Worm (Caenorhabditis elegans) whole organism, L3 larva: ENCODE data around the gene mdt-26.
A peak's percentile ranks its signal among the peaks of the same experiment; 100 is the strongest.

Experiments
- aly-2 ChIP-seq: fragments of 150-350 bp; optimal IDR thresholded peaks from 2 replicates; lab custom pipeline; 2014; ENCODE audit warnings: missing biosample characterization, missing genetic modification characterization
- ceh-16 ChIP-seq: sonication (generic microtip); optimal IDR thresholded peaks from 2 replicates; lab custom pipeline; 2017; ENCODE audit warnings: missing biosample characterization, missing genetic modification characterization
- ceh-28 ChIP-seq: fragments of 150-350 bp; optimal IDR thresholded peaks from 2 replicates; lab custom pipeline; 2014; ENCODE audit warnings: missing biosample characterization, missing genetic modification reagents, missing genetic modification characterization
- daf-12 ChIP-seq: fragments of 150-350 bp; optimal IDR thresholded peaks from 2 replicates; lab custom pipeline; 2014; ENCODE audit warnings: missing biosample characterization, missing genetic modification reagents, missing genetic modification characterization
- egl-27 ChIP-seq: sonication (generic microtip); optimal IDR thresholded peaks from 4 replicates; lab custom pipeline; 2017; ENCODE audit warnings: missing biosample characterization, missing genetic modification reagents, missing genetic modification characterization
- elt-2 ChIP-seq: sonication (generic microtip); optimal IDR thresholded peaks from 2 replicates; lab custom pipeline; 2016; ENCODE audit warnings: missing genetic modification reagents, mild to moderate bottlenecking, missing genetic modification characterization, missing compliant biosample characterization
- nfya-1 ChIP-seq: sonication (generic microtip); optimal IDR thresholded peaks from 2 replicates; lab custom pipeline; 2017; ENCODE audit warnings: missing genetic modification characterization, mild to moderate bottlenecking, missing compliant biosample characterization, antibody characterized with exemption, moderate library complexity; ENCODE audit not compliant: insufficient read depth
- nhr-11 ChIP-seq: fragments of 150-350 bp; optimal IDR thresholded peaks from 2 replicates; lab custom pipeline; 2014; ENCODE audit warnings: missing biosample characterization, missing genetic modification characterization
- nhr-28 ChIP-seq: fragments of 150-350 bp; optimal IDR thresholded peaks from 2 replicates; lab custom pipeline; 2014; ENCODE audit warnings: missing biosample characterization, missing genetic modification characterization
- nhr-76 ChIP-seq: fragments of 150-350 bp; sonication (generic microtip); optimal IDR thresholded peaks from 5 replicates; lab custom pipeline; 2014; ENCODE audit warnings: missing biosample characterization, missing genetic modification characterization
- pha-4 ChIP-seq: fragments of 150-350 bp; optimal IDR thresholded peaks from 2 replicates; lab custom pipeline; 2014; ENCODE audit warnings: missing biosample characterization, missing genetic modification reagents, missing genetic modification characterization
- pqm-1 ChIP-seq: fragments of 150-350 bp; optimal IDR thresholded peaks from 2 replicates; lab custom pipeline; 2017; ENCODE audit warnings: missing biosample characterization, missing genetic modification characterization, inconsistent platforms
- unc-62 ChIP-seq: fragments of 150-350 bp; sonication (generic microtip); optimal IDR thresholded peaks from 4 replicates; lab custom pipeline; 2014; ENCODE audit warnings: missing biosample characterization, missing genetic modification reagents, missing genetic modification characterization

ce11 chrII:5698254-5698653 lies 37.3 kb downstream of the mdt-26 start:
- TF ChIP-seq nhr-28 (tag; lab: Kevin White, UChicago) (no peak), ceh-16 (no peak), unc-62 (GFP tag; lab: Kevin White, UChicago) (no peak), nhr-11 (tag; lab: Kevin White, UChicago) (no peak), pha-4 (peak; percentile 52), pqm-1 (tag; lab: Kevin White, UChicago) (peak; percentile 42), ceh-28 (no peak), daf-12 (tag; lab: Kevin White, UChicago) (no peak), aly-2 (no peak), nhr-76 (no peak), elt-2 (peak; percentile 58), egl-27 (tag; lab: Kevin White, UChicago) (no peak), nfya-1 (tag; lab: Kevin White, UChicago) (no peak)
